Worm (Caenorhabditis elegans) whole organism, mixed stage, embryonic: ENCODE results near the gene lin-24.

Experiments
- M03D4.4 ChIP-seq: sonication (generic microtip); optimal IDR thresholded peaks from 2 replicates; lab custom pipeline; 2017; ENCODE audit warnings: mild to moderate bottlenecking, missing genetic modification characterization, missing compliant biosample characterization
- bed-3 ChIP-seq: fragments of 200-800 bp; sonication (Bioruptor generic); optimal IDR thresholded peaks from 3 replicates; lab custom pipeline; 2018; ENCODE audit warnings: mild to moderate bottlenecking, missing genetic modification characterization, moderate library complexity, missing compliant biosample characterization
- blmp-1 ChIP-seq: fragments of 150-350 bp; optimal IDR thresholded peaks from 2 replicates; lab custom pipeline; 2014; ENCODE audit warnings: missing biosample characterization, missing genetic modification characterization
- ceh-39 ChIP-seq: fragments of 150-350 bp; optimal IDR thresholded peaks from 2 replicates; lab custom pipeline; 2014; ENCODE audit warnings: missing biosample characterization, missing genetic modification characterization
- ceh-43 ChIP-seq: fragments of 200-800 bp; sonication (Bioruptor generic); optimal IDR thresholded peaks from 2 replicates; lab custom pipeline; 2018; ENCODE audit warnings: mild to moderate bottlenecking, missing genetic modification characterization, moderate library complexity, missing compliant biosample characterization
- ceh-83 ChIP-seq: fragments of 200-800 bp; sonication (Bioruptor generic); optimal IDR thresholded peaks from 2 replicates; lab custom pipeline; 2018; ENCODE audit warnings: mild to moderate bottlenecking, missing genetic modification characterization, missing compliant biosample characterization
- ces-1 ChIP-seq: fragments of 150-350 bp; optimal IDR thresholded peaks from 2 replicates; lab custom pipeline; 2014; ENCODE audit warnings: missing biosample characterization, missing genetic modification reagents, missing genetic modification characterization
- cnd-1 ChIP-seq: fragments of 200-800 bp; sonication (Bioruptor generic); optimal IDR thresholded peaks from 2 replicates; lab custom pipeline; 2018; ENCODE audit warnings: mild to moderate bottlenecking, missing genetic modification characterization, missing compliant biosample characterization
- drap-1 ChIP-seq: fragments of 200-800 bp; sonication (Bioruptor generic); optimal IDR thresholded peaks from 3 replicates; lab custom pipeline; 2018; ENCODE audit warnings: mild to moderate bottlenecking, missing genetic modification characterization, missing compliant biosample characterization
- elt-1 ChIP-seq: sonication (generic microtip); optimal IDR thresholded peaks from 2 replicates; lab custom pipeline; 2017; ENCODE audit warnings: missing genetic modification characterization, mild to moderate bottlenecking, missing compliant biosample characterization, antibody characterized with exemption, moderate library complexity, borderline replicate concordance; ENCODE audit not compliant: insufficient read depth
- flh-1 ChIP-seq: fragments of 200-800 bp; sonication (Bioruptor generic); optimal IDR thresholded peaks from 2 replicates; lab custom pipeline; 2018; ENCODE audit warnings: mild to moderate bottlenecking, missing genetic modification characterization, moderate library complexity, missing compliant biosample characterization
- ham-2 ChIP-seq: fragments of 200-800 bp; sonication (Bioruptor generic); optimal IDR thresholded peaks from 2 replicates; lab custom pipeline; 2018; ENCODE audit warnings: mild to moderate bottlenecking, missing genetic modification characterization, missing compliant biosample characterization
- hlh-1 ChIP-seq: fragments of 150-350 bp; optimal IDR thresholded peaks from 2 replicates; lab custom pipeline; 2014; ENCODE audit warnings: missing biosample characterization, missing genetic modification reagents, missing genetic modification characterization
- lin-13 ChIP-seq: fragments of 150-350 bp; optimal IDR thresholded peaks from 2 replicates; lab custom pipeline; 2014; ENCODE audit warnings: missing biosample characterization, missing genetic modification characterization
- lin-32 ChIP-seq: fragments of 200-800 bp; sonication (Bioruptor generic); optimal IDR thresholded peaks from 2 replicates; lab custom pipeline; 2018; ENCODE audit warnings: mild to moderate bottlenecking, missing genetic modification characterization, missing compliant biosample characterization
- lsy-2 ChIP-seq: fragments of 150-350 bp; optimal IDR thresholded peaks from 2 replicates; lab custom pipeline; 2014; ENCODE audit warnings: missing biosample characterization, missing genetic modification characterization
- mab-5 ChIP-seq: fragments of 150-350 bp; optimal IDR thresholded peaks from 2 replicates; lab custom pipeline; 2014; ENCODE audit warnings: missing biosample characterization, missing genetic modification characterization
- mep-1 ChIP-seq: fragments of 150-350 bp; optimal IDR thresholded peaks from 2 replicates; lab custom pipeline; 2017; ENCODE audit warnings: missing biosample characterization, missing genetic modification reagents, missing genetic modification characterization, inconsistent platforms
- mls-2 ChIP-seq: sonication (generic microtip); optimal IDR thresholded peaks from 2 replicates; lab custom pipeline; 2016; ENCODE audit warnings: mild to moderate bottlenecking, missing genetic modification characterization, moderate library complexity, missing compliant biosample characterization
- nhr-12 ChIP-seq: fragments of 150-350 bp; optimal IDR thresholded peaks from 2 replicates; lab custom pipeline; 2014; ENCODE audit warnings: missing biosample characterization, missing genetic modification characterization
- nhr-2 ChIP-seq: fragments of 150-350 bp; optimal IDR thresholded peaks from 2 replicates; lab custom pipeline; 2014; ENCODE audit warnings: missing biosample characterization, missing genetic modification characterization
- nhr-237 ChIP-seq: fragments of 150-350 bp; optimal IDR thresholded peaks from 2 replicates; lab custom pipeline; 2014; ENCODE audit warnings: missing biosample characterization, missing genetic modification characterization
- nhr-28 ChIP-seq: fragments of 150-350 bp; optimal IDR thresholded peaks from 2 replicates; lab custom pipeline; 2014; ENCODE audit warnings: missing biosample characterization, missing genetic modification characterization
- pha-4 ChIP-seq: fragments of 150-350 bp; optimal IDR thresholded peaks from 2 replicates; lab custom pipeline; 2018; ENCODE audit warnings: missing biosample characterization, missing genetic modification reagents, missing genetic modification characterization
- sem-2 ChIP-seq: fragments of 200-800 bp; sonication (Bioruptor generic); optimal IDR thresholded peaks from 2 replicates; lab custom pipeline; 2018; ENCODE audit warnings: mild to moderate bottlenecking, missing genetic modification characterization, missing compliant biosample characterization
- snpc-4 ChIP-seq: fragments of 150-350 bp; optimal IDR thresholded peaks from 2 replicates; lab custom pipeline; 2014; ENCODE audit warnings: missing biosample characterization, missing genetic modification characterization
- sptf-1 ChIP-seq: sonication (generic microtip); optimal IDR thresholded peaks from 2 replicates; lab custom pipeline; 2017; ENCODE audit warnings: mild to moderate bottlenecking, missing genetic modification characterization, moderate library complexity, missing compliant biosample characterization
- tbx-8 ChIP-seq: fragments of 200-800 bp; sonication (Bioruptor generic); optimal IDR thresholded peaks from 2 replicates; lab custom pipeline; 2018; ENCODE audit warnings: mild to moderate bottlenecking, missing genetic modification characterization, moderate library complexity, missing compliant biosample characterization
- unc-120 ChIP-seq: sonication (generic microtip); optimal IDR thresholded peaks from 2 replicates; lab custom pipeline; 2017; ENCODE audit warnings: missing genetic modification characterization, missing compliant biosample characterization; ENCODE audit not compliant: poor library complexity, severe bottlenecking
- unc-39 ChIP-seq: fragments of 150-350 bp; optimal IDR thresholded peaks from 2 replicates; lab custom pipeline; 2014; ENCODE audit warnings: missing biosample characterization, missing genetic modification characterization
- unc-62 ChIP-seq: fragments of 150-350 bp; optimal IDR thresholded peaks from 2 replicates; lab custom pipeline; 2014; ENCODE audit warnings: missing biosample characterization, missing genetic modification reagents, missing genetic modification characterization

Gene lin-24

DNA sequence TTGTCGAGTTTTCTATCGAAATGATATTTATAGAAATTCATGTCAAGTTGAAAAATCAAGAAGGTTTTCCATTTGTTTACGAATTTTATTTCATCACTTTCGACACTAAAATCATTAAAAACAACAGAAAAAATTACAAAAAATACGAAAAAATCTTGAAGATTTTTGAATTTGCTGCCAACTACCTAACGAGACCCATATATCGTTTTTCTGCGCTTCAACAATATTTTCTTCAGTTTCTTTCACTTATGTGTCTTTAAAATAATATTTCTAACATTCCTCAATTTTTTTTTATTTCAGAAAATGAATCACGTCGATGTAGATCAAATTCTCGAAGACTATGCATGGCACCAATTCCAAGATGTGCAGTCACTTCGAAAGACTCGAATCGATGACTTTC lies at the start of gene lin-24:
Gene lin-24, plus strand, starts transcription at position 301 of the 400 bp plus-strand sequence.
- TF ChIP-seq lin-13 (tag; lab: Kevin White, UChicago), result no peak
- no peak for TF ChIP-seq cnd-1 (tag; lab: Kevin White, UChicago)

DNA sequence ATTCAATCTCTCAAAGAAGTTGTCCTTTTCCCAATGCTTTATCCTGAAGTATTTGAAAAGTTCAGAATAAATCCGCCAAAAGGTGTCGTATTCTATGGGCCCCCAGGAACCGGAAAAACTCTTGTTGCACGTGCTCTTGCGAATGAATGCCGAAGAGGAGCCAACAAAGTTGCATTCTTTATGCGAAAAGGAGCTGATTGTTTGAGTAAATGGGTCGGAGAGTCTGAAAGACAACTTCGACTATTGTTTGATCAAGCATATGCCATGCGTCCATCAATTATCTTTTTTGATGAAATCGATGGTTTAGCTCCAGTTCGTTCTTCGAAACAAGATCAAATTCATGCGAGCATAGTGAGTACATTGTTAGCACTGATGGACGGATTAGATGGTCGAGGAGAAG lies 48.5 kb upstream of the lin-24 start:
- TF ChIP-seq unc-39 (tag; lab: Kevin White, UChicago) (no peak), pha-4 (tag; lab: Kevin White, UChicago) (no peak), lin-32 (GFP tag; lab: Kevin White, UChicago) (no peak), M03D4.4 (tag; lab: Kevin White, UChicago) (no peak), sptf-1 (tag; lab: Kevin White, UChicago) (no peak), ham-2 (GFP tag; lab: Kevin White, UChicago) (no peak), ces-1 (no peak), ceh-39 (no peak), unc-62 (GFP tag; lab: Kevin White, UChicago) (no peak), hlh-1 (tag; lab: Kevin White, UChicago) (no peak), nhr-12 (tag; lab: Kevin White, UChicago) (no peak), bed-3 (GFP tag; lab: Kevin White, UChicago) (no peak), mep-1 (tag; lab: Kevin White, UChicago) (no peak), snpc-4 (tag; lab: Kevin White, UChicago) (no peak)
- TF ChIP-seq, all 35 proteins: peak for 0

DNA sequence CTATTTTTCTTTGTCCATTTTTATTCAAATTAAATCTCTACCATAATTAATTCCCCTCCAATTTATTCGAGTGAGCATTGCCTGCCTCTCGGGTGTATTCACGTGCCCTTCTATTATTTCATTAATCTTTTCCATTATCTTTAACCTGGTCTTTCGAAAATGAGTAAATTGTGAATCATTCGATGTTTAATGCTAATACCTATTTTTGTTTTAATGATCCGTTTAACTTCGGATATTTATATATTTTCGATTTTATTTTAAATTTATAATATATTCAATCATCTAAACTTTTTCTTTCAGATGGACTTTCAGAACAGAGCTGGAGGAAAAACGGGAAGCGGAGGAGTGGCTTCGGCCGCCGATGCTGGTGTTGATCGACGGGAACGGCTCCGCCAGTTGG lies 45.1 kb upstream of the lin-24 start, which contains the start of gene repo-1:
Gene repo-1, plus strand, starts transcription at position 301 of the 400 bp plus-strand sequence.
- TF ChIP-seq unc-62 (GFP tag; lab: Kevin White, UChicago) (no peak), snpc-4 (tag; lab: Kevin White, UChicago) (no peak)

DNA sequence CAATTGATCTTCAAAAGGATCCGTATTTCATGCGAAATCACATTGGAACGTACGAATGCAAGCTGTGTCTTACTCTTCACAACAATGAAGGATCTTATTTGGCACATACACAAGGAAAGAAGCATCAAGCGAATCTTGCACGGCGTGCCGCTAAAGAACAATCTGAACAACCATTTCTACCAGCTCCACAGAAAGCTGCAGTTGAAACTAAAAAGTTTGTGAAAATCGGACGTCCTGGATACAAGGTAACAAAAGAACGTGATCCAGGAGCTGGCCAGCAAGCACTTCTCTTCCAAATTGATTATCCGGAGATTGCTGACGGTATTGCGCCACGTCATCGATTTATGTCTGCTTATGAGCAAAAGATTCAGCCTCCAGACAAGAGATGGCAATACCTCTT lies 44.7 kb upstream of the lin-24 start:
- TF ChIP-seq unc-39 (tag; lab: Kevin White, UChicago), result no peak
- no peak for TF ChIP-seq mep-1 (tag; lab: Kevin White, UChicago)
- TF ChIP-seq unc-120 (tag; lab: Kevin White, UChicago), result no peak
- no peak for TF ChIP-seq ceh-43
- no peak for TF ChIP-seq bed-3 (GFP tag; lab: Kevin White, UChicago)
- no peak for TF ChIP-seq mab-5 (tag; lab: Kevin White, UChicago)
- no peak for TF ChIP-seq lsy-2
- no peak for TF ChIP-seq pha-4 (tag; lab: Kevin White, UChicago)
- TF ChIP-seq cnd-1 (tag; lab: Kevin White, UChicago), result no peak
- TF ChIP-seq unc-62 (GFP tag; lab: Kevin White, UChicago), result no peak

DNA sequence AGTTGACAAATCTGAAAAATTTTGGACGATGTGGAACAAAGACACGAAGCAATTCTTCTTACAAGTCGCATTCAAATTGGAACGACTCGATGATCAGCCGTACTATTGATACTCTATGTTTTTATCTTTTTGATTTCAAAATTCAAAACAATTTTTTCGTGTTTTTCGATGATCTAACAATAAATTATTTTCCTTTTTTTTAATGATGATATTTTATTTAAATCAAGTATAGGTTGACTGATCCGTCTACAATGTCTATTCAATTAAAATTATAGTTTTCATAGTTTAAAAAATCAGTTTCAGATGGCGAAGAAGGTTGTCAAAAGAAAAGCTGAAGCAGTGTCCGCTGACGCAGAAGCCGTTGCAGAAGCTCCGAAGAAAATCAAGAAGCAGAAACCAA lies 44.2 kb upstream of the lin-24 start, which contains the start of gene rbm-34:
Gene rbm-34, plus strand, starts transcription at position 301 of the 400 bp plus-strand sequence.
- TF ChIP-seq elt-1 (tag; lab: Kevin White, UChicago) (no peak), unc-62 (GFP tag; lab: Kevin White, UChicago) (no peak), unc-120 (tag; lab: Kevin White, UChicago) (no peak), lsy-2 (no peak), nhr-28 (tag; lab: Kevin White, UChicago) (no peak), mep-1 (tag; lab: Kevin White, UChicago) (no peak), nhr-2 (tag; lab: Kevin White, UChicago) (no peak)

DNA sequence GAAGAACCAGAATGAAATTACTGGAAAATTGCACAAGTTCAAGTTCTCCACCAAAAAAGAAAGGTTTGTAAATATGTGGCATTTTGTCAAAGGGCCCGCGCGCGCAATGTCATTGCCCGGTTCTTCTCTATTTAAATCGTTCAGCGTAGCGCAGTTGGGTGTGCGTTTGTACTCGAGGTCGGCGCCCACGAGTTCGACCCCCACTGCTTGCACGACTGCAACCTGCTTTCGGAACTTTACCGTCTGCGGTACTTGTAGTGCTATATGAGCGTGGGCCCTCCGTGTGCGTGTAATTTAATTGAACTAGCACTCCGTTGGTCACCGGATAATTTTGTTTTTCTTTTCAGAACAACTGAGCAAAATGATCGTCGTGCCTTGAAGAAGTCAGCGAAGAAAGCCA lies 42.8 kb upstream of the lin-24 start:
- TF ChIP-seq ceh-43 (peak; percentile 62), M03D4.4 (tag; lab: Kevin White, UChicago) (peak; percentile 82), elt-1 (tag; lab: Kevin White, UChicago) (peak; percentile 23), sem-2 (peak; percentile 42), nhr-237 (tag; lab: Kevin White, UChicago) (no peak), pha-4 (tag; lab: Kevin White, UChicago) (peak; percentile 65), unc-120 (tag; lab: Kevin White, UChicago) (peak; percentile 57), lin-32 (GFP tag; lab: Kevin White, UChicago) (peak; percentile 68), mls-2 (tag; lab: Kevin White, UChicago) (peak; percentile 84), sptf-1 (tag; lab: Kevin White, UChicago) (peak; percentile 83), ceh-39 (no peak), flh-1 (GFP tag; lab: Kevin White, UChicago) (peak; percentile 25), ceh-83 (GFP tag; lab: Kevin White, UChicago) (peak; percentile 80), bed-3 (GFP tag; lab: Kevin White, UChicago) (no peak), ham-2 (GFP tag; lab: Kevin White, UChicago) (peak; percentile 88), cnd-1 (tag; lab: Kevin White, UChicago) (peak; percentile 77), blmp-1 (no peak), tbx-8 (GFP tag; lab: Kevin White, UChicago) (peak; percentile 77), drap-1 (GFP tag; lab: Kevin White, UChicago) (peak; percentile 75)
